Fruit fly (Drosophila melanogaster) Kc167 (cell line): ENCODE data around the gene CG5056.

Source experiments
- Myc ChIP-seq: fragments of >200 bp; optimal IDR thresholded peaks from 2 replicates; lab custom pipeline; 2017; ENCODE audit warnings: missing external identifiers
- Sin3A ChIP-seq: fragments of >200 bp; optimal IDR thresholded peaks from 2 replicates; lab custom pipeline; 2018; ENCODE audit warnings: missing external identifiers
- h ChIP-seq: fragments of >200 bp; optimal IDR thresholded peaks from 3 replicates; lab custom pipeline; 2018; ENCODE audit warnings: missing external identifiers
- psq ChIP-seq: fragments of >200 bp; optimal IDR thresholded peaks from 2 replicates; lab custom pipeline; 2017; ENCODE audit warnings: missing external identifiers
- ttk ChIP-seq: sonication (Bioruptor generic); optimal IDR thresholded peaks from 2 replicates; lab custom pipeline; 2017; ENCODE audit warnings: missing external identifiers

DNA sequence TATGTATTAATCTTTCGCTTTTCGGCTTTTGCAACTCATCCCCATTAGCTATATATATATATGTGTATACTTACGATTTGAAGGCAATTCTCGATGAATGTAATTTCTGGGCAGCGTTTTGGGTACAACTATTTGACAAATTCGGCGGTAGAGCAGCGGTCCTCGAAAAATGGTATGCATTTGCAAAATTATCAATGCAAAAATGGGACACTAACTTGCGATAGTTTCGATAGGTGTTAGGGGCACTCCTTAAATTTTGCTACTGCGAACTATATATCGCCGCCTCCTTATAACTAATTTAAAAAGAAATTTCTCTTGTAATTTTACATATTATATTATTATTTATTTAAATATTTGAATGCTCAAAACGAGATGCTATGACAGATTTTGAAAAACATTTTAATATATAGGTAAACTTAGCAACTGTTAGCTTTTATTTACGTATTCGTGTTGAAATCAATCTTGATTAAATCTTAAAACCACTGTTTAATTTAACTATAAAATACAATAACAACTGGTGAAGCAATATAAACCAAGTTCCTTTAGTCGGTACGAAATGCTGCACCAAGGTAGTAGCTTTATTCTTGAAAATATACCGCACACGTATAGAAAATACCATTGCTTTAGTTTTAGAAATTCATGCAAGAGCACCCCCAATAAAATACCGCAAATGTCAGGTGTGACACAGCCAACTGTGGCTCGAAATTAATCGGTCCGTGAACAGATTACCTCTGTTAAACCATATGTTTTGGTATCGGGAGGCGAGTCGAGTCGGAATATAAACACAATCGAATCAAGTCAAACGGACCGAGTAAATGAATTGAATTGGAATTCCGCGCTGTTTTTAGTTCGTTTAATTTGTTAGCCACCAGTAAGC is 47.0 kb downstream of the CG5056 start, which contains the start of the genes CG5355 and Klp31E:
- TF ChIP-seq psq (lab: Kevin White, UChicago): no peak
- no peak for TF ChIP-seq ttk (lab: Kevin White, UChicago)
- TF ChIP-seq Myc: no peak
- TF ChIP-seq Sin3A: no peak
- no peak for TF ChIP-seq h (lab: Kevin White, UChicago)
